Worm (Caenorhabditis elegans): Measurements from ENCODE around the gene srx-63.

DNA sequence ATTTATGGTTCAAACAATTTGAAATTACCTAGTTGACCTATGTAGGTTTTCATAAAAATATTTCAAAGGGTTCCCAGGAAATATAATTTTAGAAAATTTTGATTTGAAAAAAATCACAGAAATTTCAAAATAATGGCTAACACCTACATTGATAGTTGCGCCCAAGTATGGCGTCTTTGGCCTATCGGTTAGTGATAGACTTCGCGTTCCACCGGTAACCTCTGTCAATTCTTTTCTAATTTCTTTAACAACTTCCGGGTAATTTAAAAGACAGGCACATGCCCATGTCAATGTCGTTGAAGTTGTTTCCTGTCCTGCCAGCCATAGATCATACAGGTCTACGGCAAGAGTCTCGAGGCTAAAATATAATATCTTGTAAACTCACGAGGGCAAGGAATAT is 37.5 kb downstream of the srx-63 start:
- no peak for TF ChIP-seq ztf-23 (GFP tag; IDR thresholded peaks at IDR 0.05)
- no peak for TF ChIP-seq T22C8.4 (GFP tag; IDR thresholded peaks at IDR 0.05)
- TF ChIP-seq flt-1 (GFP tag; IDR thresholded peaks at IDR 0.05): no peak
- no peak for TF ChIP-seq ztf-29 (GFP tag; IDR thresholded peaks at IDR 0.05)
- TF ChIP-seq klf-2 (GFP tag; conservative IDR thresholded peaks at IDR 0.05): no peak
- no peak for TF ChIP-seq tab-1 (GFP tag; IDR thresholded peaks at IDR 0.05)
- TF ChIP-seq ref-1 (GFP tag; conservative IDR thresholded peaks at IDR 0.05): no peak
- no peak for TF ChIP-seq cog-1 (tag; optimal IDR thresholded peaks at IDR 0.05)
